Worm (Caenorhabditis elegans) whole organism, L4 larva: ENCODE measurements around the gene cyp-34A6.

Experiments used
- aha-1 ChIP-seq: fragments of 150-350 bp; peaks from one replicate; lab custom pipeline; 2014; ENCODE audit warnings: missing biosample characterization, missing genetic modification characterization
- arid-1 ChIP-seq: fragments of 200-800 bp; sonication (Bioruptor generic); conservative IDR thresholded peaks from 2 replicates; pipeline ENCODE4 v1.3.6; 2022; ENCODE audit warnings: missing genetic modification reagents, missing genetic modification characterization, missing compliant biosample characterization
- ceh-82 ChIP-seq: sonication (generic microtip); optimal IDR thresholded peaks from 2 replicates; lab custom pipeline; 2017; ENCODE audit warnings: missing biosample characterization, missing genetic modification characterization
- daf-16 ChIP-seq, 3 experiments: sonication (generic microtip); optimal IDR thresholded peaks; 2 replicates each; lab custom pipeline; 2016 to 2017; ENCODE audit warnings: missing genetic modification characterization in 3 of 3, missing genetic modification reagents in 3 of 3, mild to moderate bottlenecking in 2 of 3, missing compliant biosample characterization in 2 of 3, missing biosample characterization in 1 of 3, moderate library complexity in 1 of 3
- daf-8 ChIP-seq: fragments of 200-800 bp; sonication (Bioruptor generic); IDR thresholded peaks from 2 replicates; pipeline ENCODE4 v1.3.6; 2022; ENCODE audit warnings: missing genetic modification characterization, missing compliant biosample characterization
- dpl-1 ChIP-seq: fragments of 150-350 bp; optimal IDR thresholded peaks from 2 replicates; lab custom pipeline; 2014; ENCODE audit warnings: missing biosample characterization, missing genetic modification reagents, missing genetic modification characterization
- egl-27 ChIP-seq: sonication (generic microtip); optimal IDR thresholded peaks from 3 replicates; lab custom pipeline; 2017; ENCODE audit warnings: missing biosample characterization, missing genetic modification reagents, missing genetic modification characterization
- egl-43 ChIP-seq: fragments of 200-800 bp; sonication (Bioruptor generic); IDR thresholded peaks from 2 replicates; pipeline ENCODE4 v1.3.6; 2022; ENCODE audit warnings: missing genetic modification reagents, missing genetic modification characterization, missing compliant biosample characterization
- hlh-11 ChIP-seq: fragments of 200-800 bp; sonication (Bioruptor generic); optimal IDR thresholded peaks from 2 replicates; lab custom pipeline; 2018; ENCODE audit warnings: mild to moderate bottlenecking, missing genetic modification characterization, missing compliant biosample characterization
- jun-1 ChIP-seq: fragments of 150-350 bp; optimal IDR thresholded peaks from 2 replicates; lab custom pipeline; 2014; ENCODE audit warnings: missing biosample characterization, missing genetic modification reagents, missing genetic modification characterization
- lin-29 ChIP-seq: fragments of 200-800 bp; sonication (Bioruptor generic); IDR thresholded peaks from 2 replicates; pipeline ENCODE4 v1.3.6; 2022; ENCODE audit warnings: missing genetic modification reagents, missing genetic modification characterization, missing compliant biosample characterization
- mxl-2 ChIP-seq: fragments of 200-800 bp; sonication (Bioruptor generic); conservative IDR thresholded peaks from 2 replicates; pipeline ENCODE4 v1.3.6; 2022; ENCODE audit warnings: missing genetic modification reagents, missing genetic modification characterization, missing compliant biosample characterization
- nhr-237 ChIP-seq: sonication (generic microtip); optimal IDR thresholded peaks from 2 replicates; lab custom pipeline; 2017; ENCODE audit warnings: missing biosample characterization, missing genetic modification characterization
- sdz-12 ChIP-seq: fragments of 200-800 bp; sonication (Bioruptor generic); optimal IDR thresholded peaks from 2 replicates; lab custom pipeline; 2018; ENCODE audit warnings: mild to moderate bottlenecking, missing genetic modification characterization, missing compliant biosample characterization
- set-16 ChIP-seq: fragments of 200-800 bp; sonication (Bioruptor generic); IDR thresholded peaks from 2 replicates; pipeline ENCODE4 v1.3.6; 2022; ENCODE audit warnings: missing genetic modification reagents, missing genetic modification characterization, missing compliant biosample characterization
- spr-1 ChIP-seq: sonication (generic microtip); optimal IDR thresholded peaks from 2 replicates; lab custom pipeline; 2016; ENCODE audit warnings: mild to moderate bottlenecking, missing genetic modification characterization, missing compliant biosample characterization
- unc-39 ChIP-seq: sonication (generic microtip); optimal IDR thresholded peaks from 2 replicates; lab custom pipeline; 2017; ENCODE audit warnings: missing biosample characterization, missing genetic modification characterization
- unc-62 ChIP-seq, 3 experiments: fragments of 150-350 bp in 1 of 3; sonication (generic microtip); optimal IDR thresholded peaks in 2 of 3; peaks in 1 of 3; 1 replicate in 1 of 3; 2 replicates in 2 of 3; lab custom pipeline; 2014 to 2017; ENCODE audit warnings: missing biosample characterization in 3 of 3, missing genetic modification characterization in 3 of 3, missing genetic modification reagents in 3 of 3, missing genotype in 1 of 3

The cyp-34A6 gene

ce11 chrV:3919289-3919688 is 41.8 kb downstream of the cyp-34A6 start, which contains the start of gene srx-66:
Gene srx-66 (plus strand): TSS chrV:3919589.
- TF ChIP-seq arid-1 (GFP tag; lab: Robert Waterston, UW), result no peak
- no peak for TF ChIP-seq nhr-237 (tag; lab: Kevin White, UChicago)
- no peak for TF ChIP-seq daf-8
- no peak for TF ChIP-seq spr-1 (tag; lab: Kevin White, UChicago)

ce11 chrV:3916480-3916879 is 44.7 kb downstream of the cyp-34A6 start, which contains the start of gene srx-67:
Gene srx-67 (plus strand): TSS chrV:3916780.
- TF ChIP-seq unc-39 (tag; lab: Kevin White, UChicago) (no peak), aha-1 (tag; lab: Kevin White, UChicago) (peak; percentile 74), ceh-82 (tag; lab: Kevin White, UChicago) (no peak), lin-29 (GFP tag; lab: Robert Waterston, UW) (no peak), dpl-1 (GFP tag; lab: Kevin White, UChicago) (no peak), jun-1 (tag; lab: Kevin White, UChicago) (no peak), daf-16 (GFP tag; optimal IDR thresholded peaks at IDR 0.05; lab: Kevin White, UChicago) (no peak), daf-16 (tag; optimal IDR thresholded peaks at IDR 0.05; lab: Kevin White, UChicago) (no peak)

ce11 chrV:3913131-3913530 is 48.0 kb downstream of the cyp-34A6 start:
- peak; percentile 67 for TF ChIP-seq set-16
- TF ChIP-seq egl-43, result 0 out of 2 replicates have a peak, but pooled peaks have one; percentile 9
- peak in 1 of 2 experiments; percentile 29 for TF ChIP-seq unc-62 (GFP tag; optimal IDR thresholded peaks at IDR 0.05 in 1 of 2; lab: Kevin White, UChicago)
- TF ChIP-seq unc-62 (tag; optimal IDR thresholded peaks at IDR 0.05; lab: Kevin White, UChicago), result no peak
- TF ChIP-seq aha-1 (tag; lab: Kevin White, UChicago), result peak; percentile 76
- TF ChIP-seq egl-27 (tag; lab: Kevin White, UChicago), result no peak

DNA sequence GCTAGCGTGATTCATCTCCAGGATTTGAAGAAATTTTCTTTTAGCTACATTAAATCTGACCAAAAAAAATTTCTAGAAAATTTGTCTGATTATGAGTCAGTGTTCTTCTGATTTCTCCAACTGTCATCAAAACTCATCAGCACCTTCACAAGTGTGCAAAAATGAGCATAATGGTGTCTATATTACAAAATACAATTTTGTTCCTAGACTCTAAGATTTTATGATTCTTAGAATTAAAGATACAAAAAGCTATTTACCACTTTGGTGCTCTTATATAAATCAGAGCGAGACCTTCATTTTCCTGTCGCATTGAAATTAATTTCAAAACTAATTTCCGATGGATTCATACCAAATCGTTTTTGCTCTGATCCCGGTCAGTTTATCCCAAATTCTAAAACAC is 48.7 kb downstream of the cyp-34A6 start, which contains the start of gene srx-68:
srx-68 (plus strand) TSS at position 301 of the 400 bp plus-strand sequence.
- TF ChIP-seq hlh-11 (no peak), mxl-2 (GFP tag; lab: Robert Waterston, UW) (no peak), sdz-12 (GFP tag; lab: Kevin White, UChicago) (no peak)
- TF ChIP-seq, all 104 proteins: peak for 0
